Fruit fly (Drosophila melanogaster): ENCODE data around the gene CG43693.

The CG43693 gene

DNA sequence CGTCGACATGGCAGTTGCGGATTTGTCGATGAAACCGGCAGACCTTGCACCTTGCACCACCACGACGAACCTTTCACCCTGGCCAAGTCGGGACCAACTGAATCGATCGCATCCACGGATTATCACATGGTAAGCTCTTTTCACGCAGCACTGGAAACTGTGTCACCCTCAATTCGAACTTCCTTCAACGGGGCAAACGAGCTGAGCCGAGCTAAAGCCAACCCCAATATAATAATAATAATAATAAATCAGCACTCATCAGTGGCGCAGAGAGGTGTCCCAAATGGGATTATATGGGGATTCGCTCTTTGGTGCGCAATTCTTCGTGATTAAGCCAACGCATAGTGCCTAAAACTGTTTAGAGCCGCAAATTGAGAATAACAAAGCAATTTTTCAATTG, at the start of gene CG43693:
CG43693 (minus strand) TSS at position 101 of the 400 bp plus-strand sequence.
- no peak for TF ChIP-seq dsx (GFP tag; optimal IDR thresholded peaks at IDR 0.05; ENCODE audit: poor library complexity, severe bottlenecking)
- TF ChIP-seq Met (GFP tag; optimal IDR thresholded peaks at IDR 0.05): no peak
- TF ChIP-seq CG31627 (GFP tag; optimal IDR thresholded peaks at IDR 0.05): no peak
- no peak for TF ChIP-seq Eip93F (GFP tag; optimal IDR thresholded peaks at IDR 0.05)
- TF ChIP-seq topi (GFP tag; optimal IDR thresholded peaks at IDR 0.05): no peak
- no peak for TF ChIP-seq CG15336 (GFP tag; IDR thresholded peaks at IDR 0.05)
- TF ChIP-seq fd59A (GFP tag; optimal IDR thresholded peaks at IDR 0.05): no peak
- TF ChIP-seq Hr38 (GFP tag; optimal IDR thresholded peaks at IDR 0.05): no peak

DNA sequence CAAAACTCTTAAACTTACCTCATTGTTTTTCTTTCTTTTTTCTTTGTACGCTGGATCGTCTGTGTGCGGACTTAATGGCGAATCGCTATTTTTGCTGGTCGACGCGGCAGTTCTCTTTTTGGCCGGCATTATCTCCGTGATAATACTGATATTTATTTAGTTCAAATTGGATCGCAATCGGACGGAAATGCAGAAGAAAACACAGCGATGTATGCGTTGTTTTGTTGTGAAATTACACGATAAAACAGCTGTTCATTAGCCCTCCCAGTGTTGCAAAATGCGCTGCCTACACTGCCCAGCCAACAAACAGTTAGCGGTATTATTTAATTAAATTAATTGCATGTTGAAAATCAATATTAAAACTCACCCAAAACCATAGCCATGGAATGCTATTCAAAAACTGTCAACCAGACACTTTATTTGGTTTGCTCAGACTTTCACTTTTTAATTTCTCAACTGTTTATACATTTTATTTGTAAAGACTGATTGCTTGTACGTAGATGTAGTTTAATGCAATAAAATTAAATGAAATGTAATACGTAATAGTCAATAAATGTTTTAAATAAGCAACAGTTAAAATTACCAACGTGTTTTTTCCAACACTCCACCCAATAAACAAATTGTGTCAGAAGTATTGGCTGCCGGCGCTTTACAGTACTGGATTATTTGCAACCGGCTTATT, 47.0 kb upstream of the CG43693 start, which contains the start of the genes Irbp18 and APP-BP1:
Irbp18 (minus strand) TSS at position 205 of the 682 bp plus-strand sequence.
APP-BP1 (plus strand) TSS at position 431 of the 682 bp plus-strand sequence.
- peak; percentile 98 for TF ChIP-seq svp (GFP tag)
- TF ChIP-seq Eip78C (GFP tag): peak; percentile 99
- TF ChIP-seq CG11902 (GFP tag; optimal IDR thresholded peaks at IDR 0.05): peak; percentile 92
- peak; percentile 90 for TF ChIP-seq CG7368 (GFP tag; optimal IDR thresholded peaks at IDR 0.05)
- TF ChIP-seq Smox (GFP tag; optimal IDR thresholded peaks at IDR 0.05): peak; percentile 96
- TF ChIP-seq CG9139 (GFP tag; optimal IDR thresholded peaks at IDR 0.05): peak; percentile 79
- TF ChIP-seq CG8119 (GFP tag; IDR thresholded peaks at IDR 0.05): peak; percentile 90
- peak; percentile 93 for TF ChIP-seq Ets21C (GFP tag; optimal IDR thresholded peaks at IDR 0.05)
- peak; percentile 95 for TF ChIP-seq CG34406 (GFP tag; optimal IDR thresholded peaks at IDR 0.05)
- peak; percentile 95 for TF ChIP-seq achi (GFP tag; optimal IDR thresholded peaks at IDR 0.05)
- TF ChIP-seq CG4318 (GFP tag; optimal IDR thresholded peaks at IDR 0.05): peak; percentile 93
- TF ChIP-seq fd59A (GFP tag; optimal IDR thresholded peaks at IDR 0.05): peak; percentile 92
- TF ChIP-seq dsx (GFP tag; optimal IDR thresholded peaks at IDR 0.05; ENCODE audit: poor library complexity, severe bottlenecking): peak; percentile 87
- peak; percentile 92 for TF ChIP-seq CG8632 (GFP tag; optimal IDR thresholded peaks at IDR 0.05)
- peak; percentile 77 for TF ChIP-seq CG11294 (GFP tag; IDR thresholded peaks at IDR 0.05)
- TF ChIP-seq CG6792 (GFP tag; optimal IDR thresholded peaks at IDR 0.05): peak; percentile 93
- TF ChIP-seq OdsH (GFP tag; optimal IDR thresholded peaks at IDR 0.05): peak; percentile 98
- peak; percentile 83 for TF ChIP-seq CG6854 (GFP tag; optimal IDR thresholded peaks at IDR 0.05)
- TF ChIP-seq CG6276 (GFP tag; optimal IDR thresholded peaks at IDR 0.05): peak; percentile 87
- peak; percentile 95 for TF ChIP-seq CG10631 (GFP tag; optimal IDR thresholded peaks at IDR 0.05)
- peak; percentile 87 to 96 for TF ChIP-seq salr (GFP tag; optimal IDR thresholded peaks at IDR 0.05)
- peak; percentile 88 for TF ChIP-seq CG16779 (tag; optimal IDR thresholded peaks at IDR 0.05)
- TF ChIP-seq CG15336 (GFP tag; IDR thresholded peaks at IDR 0.05): peak; percentile 88
- TF ChIP-seq CG10669 (GFP tag; optimal IDR thresholded peaks at IDR 0.05): peak; percentile 94
- TF ChIP-seq Gug (GFP tag; IDR thresholded peaks at IDR 0.05): peak; percentile 85
- peak; percentile 96 for TF ChIP-seq cyc (GFP tag; optimal IDR thresholded peaks at IDR 0.05)
- peak; percentile 89 for TF ChIP-seq CG6163 (GFP tag; IDR thresholded peaks at IDR 0.05)
- peak; percentile 92 for TF ChIP-seq Eip93F (GFP tag; optimal IDR thresholded peaks at IDR 0.05)
- peak; percentile 82 for TF ChIP-seq spab (GFP tag; optimal IDR thresholded peaks at IDR 0.05)
- TF ChIP-seq Sox102F (GFP tag; optimal IDR thresholded peaks at IDR 0.05): peak; percentile 97
- peak; percentile 97 for TF ChIP-seq pdm3 (GFP tag; optimal IDR thresholded peaks at IDR 0.05)
- peak; percentile 96 for TF ChIP-seq acj6 (GFP tag; optimal IDR thresholded peaks at IDR 0.05)
- TF ChIP-seq Hr4 (GFP tag; optimal IDR thresholded peaks at IDR 0.05): peak; percentile 97
- TF ChIP-seq fkh (GFP tag; optimal IDR thresholded peaks at IDR 0.05): peak; percentile 84
- peak; percentile 97 for TF ChIP-seq lz (GFP tag; optimal IDR thresholded peaks at IDR 0.05)
- TF ChIP-seq Ets96B (tag; optimal IDR thresholded peaks at IDR 0.05): peak; percentile 90
- TF ChIP-seq net (GFP tag; optimal IDR thresholded peaks at IDR 0.05): peak; percentile 95
- peak; percentile 96 for TF ChIP-seq Eip75B (GFP tag; optimal IDR thresholded peaks at IDR 0.05)
- TF ChIP-seq Hr39 (GFP tag; optimal IDR thresholded peaks at IDR 0.05): peak; percentile 96
- TF ChIP-seq Lpt (GFP tag; optimal IDR thresholded peaks at IDR 0.05): peak; percentile 92
- TF ChIP-seq CG32006 (GFP tag; optimal IDR thresholded peaks at IDR 0.05): peak; percentile 97
- TF ChIP-seq Blimp-1 (GFP tag; optimal IDR thresholded peaks at IDR 0.05): peak; percentile 87
- TF ChIP-seq CG8319 (GFP tag; optimal IDR thresholded peaks at IDR 0.05): peak; percentile 94
- peak; percentile 92 for TF ChIP-seq eg (GFP tag; IDR thresholded peaks at IDR 0.05)
- peak; percentile 97 for TF ChIP-seq CG31627 (GFP tag; optimal IDR thresholded peaks at IDR 0.05)
- peak; percentile 98 for TF ChIP-seq esn (GFP tag; optimal IDR thresholded peaks at IDR 0.05)
